Worm (Caenorhabditis elegans): ENCODE results near the gene Y38F2AL.12.

Gene Y38F2AL.12

ce11 chrIV:2316796-2317195, 423 bp downstream of the Y38F2AL.12 start:
- TF ChIP-seq ekl-4 (GFP tag; IDR thresholded peaks at IDR 0.05) (peak; percentile 82), akir-1 (GFP tag; optimal IDR thresholded peaks at IDR 0.05) (no peak), ets-4 (GFP tag; optimal IDR thresholded peaks at IDR 0.05) (peak; percentile 71), let-607 (tag; optimal IDR thresholded peaks at IDR 0.05) (peak in 1 of 2 experiments; percentile 61), unc-130 (GFP tag; optimal IDR thresholded peaks at IDR 0.05) (no peak), tlf-1 (GFP tag; optimal IDR thresholded peaks at IDR 0.05) (peak; percentile 4), F10E7.11 (tag; optimal IDR thresholded peaks at IDR 0.05) (no peak), madf-6 (GFP tag; IDR thresholded peaks at IDR 0.05) (no peak), mcd-1 (GFP tag; IDR thresholded peaks at IDR 0.05) (peak; percentile 84), lin-54 (GFP tag; optimal IDR thresholded peaks at IDR 0.05) (peak; percentile 58), F33H1.4 (GFP tag; IDR thresholded peaks at IDR 0.05) (0 out of 2 replicates have a peak, but pooled peaks have one; percentile 27), unc-62 (GFP tag; optimal IDR thresholded peaks at IDR 0.05) (no peak), lin-35 (GFP tag; optimal IDR thresholded peaks at IDR 0.05) (peak in 1 of 3 experiments; percentile 51), ZK185.1 (tag; optimal IDR thresholded peaks at IDR 0.05; ENCODE audit: poor library complexity, severe bottlenecking) (no peak), lsl-1 (GFP tag; optimal IDR thresholded peaks at IDR 0.05) (peak; percentile 15), pbrm-1 (GFP tag; IDR thresholded peaks at IDR 0.05) (peak; percentile 47; the same call in 1 of the 2 replicates), ceh-27 (GFP tag; optimal IDR thresholded peaks at IDR 0.05) (peak; percentile 39), ceh-58 (GFP tag; IDR thresholded peaks at IDR 0.05) (no peak), snpc-4 (GFP tag; optimal IDR thresholded peaks at IDR 0.05) (no peak), snpc-4 (tag; optimal IDR thresholded peaks at IDR 0.05) (peak in 2 of 4 experiments; percentile 22 to 34), cebp-1 (GFP tag; IDR thresholded peaks at IDR 0.05) (no peak), cebp-1 (tag; optimal IDR thresholded peaks at IDR 0.05) (peak; percentile 63), attf-3 (GFP tag; conservative IDR thresholded peaks at IDR 0.05) (peak; percentile 49; the same call in 1 of the 2 replicates), nhr-80 (tag; optimal IDR thresholded peaks at IDR 0.05) (peak; percentile 95), bed-1 (GFP tag; IDR thresholded peaks at IDR 0.05) (no peak), lsy-27 (tag; optimal IDR thresholded peaks at IDR 0.05; ENCODE audit: borderline replicate concordance, insufficient read depth) (no peak), rcor-1 (GFP tag; IDR thresholded peaks at IDR 0.05) (peak; percentile 46; the same call in 1 of the 2 replicates), snpc-1.1 (tag; optimal IDR thresholded peaks at IDR 0.05; ENCODE audit: insufficient read depth) (no peak), cebp-2 (GFP tag; IDR thresholded peaks at IDR 0.05) (no peak), atf-7 (tag; optimal IDR thresholded peaks at IDR 0.05) (peak; percentile 10), hmg-1.2 (GFP tag; IDR thresholded peaks at IDR 0.05) (peak; percentile 83; the same call in 1 of the 2 replicates), hlh-12 (tag; optimal IDR thresholded peaks at IDR 0.05) (no peak), madf-10 (tag; optimal IDR thresholded peaks at IDR 0.05) (peak; percentile 54), dox-1 (GFP tag; IDR thresholded peaks at IDR 0.05) (peak; percentile 81), ccch-3 (GFP tag; optimal IDR thresholded peaks at IDR 0.05) (no peak), attf-5 (GFP tag; optimal IDR thresholded peaks at IDR 0.05) (peak; percentile 76), ztf-18 (tag; optimal IDR thresholded peaks at IDR 0.05) (peak; percentile 64), lin-40 (tag; optimal IDR thresholded peaks at IDR 0.05) (peak; percentile 5), zfh-2 (GFP tag; conservative IDR thresholded peaks at IDR 0.05) (peak; percentile 91), nhr-90 (tag; optimal IDR thresholded peaks at IDR 0.05) (peak; percentile 65), K11D2.4 (GFP tag; IDR thresholded peaks at IDR 0.05) (no peak), Y67H2A.10 (GFP tag; conservative IDR thresholded peaks at IDR 0.05) (peak; percentile 34; the same call in 1 of the 2 replicates), tbp1 (GFP tag; optimal IDR thresholded peaks at IDR 0.05) (peak; percentile 41)

All from whole organism, young adult.